Worm (Caenorhabditis elegans) whole organism, early embryonic: ENCODE data around the gene nhr-260.
A peak's percentile ranks its signal among the peaks of the same experiment; 100 is the strongest.

Source experiments
- B0310.2 ChIP-seq: sonication (generic microtip); optimal IDR thresholded peaks from 2 replicates; lab custom pipeline; 2016; ENCODE audit warnings: mild to moderate bottlenecking, missing genetic modification characterization, missing compliant biosample characterization
- F13C5.2 ChIP-seq: sonication (generic microtip); optimal IDR thresholded peaks from 2 replicates; lab custom pipeline; 2017; ENCODE audit warnings: mild to moderate bottlenecking, missing genetic modification characterization, inconsistent platforms, missing compliant biosample characterization
- aly-1 ChIP-seq: sonication (generic microtip); optimal IDR thresholded peaks from 2 replicates; lab custom pipeline; 2016; ENCODE audit warnings: missing genetic modification characterization, missing compliant biosample characterization
- ama-1 ChIP-seq: fragments of 150-350 bp; optimal IDR thresholded peaks from 2 replicates; lab custom pipeline; 2014
- ceh-13 ChIP-seq: fragments of 200-800 bp; sonication (Bioruptor generic); optimal IDR thresholded peaks from 2 replicates; lab custom pipeline; 2018; ENCODE audit warnings: mild to moderate bottlenecking, missing genetic modification characterization, missing compliant biosample characterization
- ceh-36 ChIP-seq: sonication (generic microtip); optimal IDR thresholded peaks from 2 replicates; lab custom pipeline; 2016; ENCODE audit warnings: missing genetic modification characterization, inconsistent platforms, missing compliant biosample characterization
- ets-7 ChIP-seq: sonication (generic microtip); optimal IDR thresholded peaks from 2 replicates; lab custom pipeline; 2016; ENCODE audit warnings: missing genotype, missing genetic modification characterization, missing compliant biosample characterization
- flt-1 ChIP-seq: fragments of 200-800 bp; sonication (Bioruptor generic); IDR thresholded peaks from 2 replicates; pipeline ENCODE4 v1.3.6; 2022; ENCODE audit warnings: missing genetic modification characterization, missing compliant biosample characterization
- hmbx-1 ChIP-seq: sonication (generic microtip); optimal IDR thresholded peaks from 2 replicates; lab custom pipeline; 2016; ENCODE audit warnings: mild to moderate bottlenecking, missing genetic modification characterization, missing compliant biosample characterization
- hmg-4 ChIP-seq: fragments of 200-800 bp; sonication (Bioruptor generic); optimal IDR thresholded peaks from 2 replicates; lab custom pipeline; 2018; ENCODE audit warnings: mild to moderate bottlenecking, missing genetic modification characterization, missing compliant biosample characterization
- hnd-1 ChIP-seq: sonication (generic microtip); optimal IDR thresholded peaks from 2 replicates; lab custom pipeline; 2016; ENCODE audit warnings: missing genetic modification characterization, missing compliant biosample characterization
- pes-1 ChIP-seq: fragments of 200-800 bp; sonication (Bioruptor generic); IDR thresholded peaks from 2 replicates; pipeline ENCODE4 v1.3.6; 2022; ENCODE audit warnings: missing genetic modification reagents, missing genetic modification characterization, missing compliant biosample characterization
- scrt-1 ChIP-seq: fragments of 200-800 bp; sonication (Bioruptor generic); IDR thresholded peaks from 2 replicates; pipeline ENCODE4 v1.3.6; 2022; ENCODE audit warnings: missing genetic modification characterization, missing compliant biosample characterization
- sea-1 ChIP-seq: fragments of 200-800 bp; sonication (Bioruptor generic); conservative IDR thresholded peaks from 2 replicates; pipeline ENCODE4 v1.3.6; 2022; ENCODE audit warnings: missing genetic modification characterization, missing compliant biosample characterization
- tbx-11 ChIP-seq: fragments of 200-800 bp; sonication (Bioruptor generic); IDR thresholded peaks from 2 replicates; pipeline ENCODE4 v1.3.6; 2022; ENCODE audit warnings: missing genetic modification characterization, missing compliant biosample characterization
- tbx-37 ChIP-seq: fragments of 200-800 bp; sonication (Bioruptor generic); conservative IDR thresholded peaks from 2 replicates; pipeline ENCODE4 v1.3.6; 2022; ENCODE audit warnings: missing genetic modification reagents, missing genetic modification characterization, missing compliant biosample characterization
- tra-4 ChIP-seq: sonication (generic microtip); optimal IDR thresholded peaks from 2 replicates; lab custom pipeline; 2017; ENCODE audit warnings: missing genetic modification characterization, missing compliant biosample characterization

Gene nhr-260

ce11 chrV:1511537-1511936, at the start of gene nhr-260:
Gene nhr-260 (minus strand): TSS chrV:1511637.
- TF ChIP-seq pes-1 (no peak), scrt-1 (GFP tag; lab: Robert Waterston, UW) (no peak), ceh-36 (no peak), B0310.2 (tag; lab: Kevin White, UChicago) (no peak), ama-1 (no peak)

ce11 chrV:1561169-1561568, 49.7 kb upstream of the nhr-260 start:
- TF ChIP-seq pes-1 (peak; percentile 82), sea-1 (GFP tag; lab: Robert Waterston, UW) (peak; percentile 71; the same call in 1 of the 2 replicates), tbx-37 (GFP tag; lab: Robert Waterston, UW) (peak; percentile 91), tbx-11 (GFP tag; lab: Robert Waterston, UW) (peak; percentile 82), flt-1 (GFP tag; lab: Robert Waterston, UW) (peak; percentile 70), scrt-1 (GFP tag; lab: Robert Waterston, UW) (peak; percentile 86)

- TF ChIP-seq hmbx-1 (tag; lab: Kevin White, UChicago) = no peak
- no peak for TF ChIP-seq scrt-1 (GFP tag; lab: Robert Waterston, UW)
- no peak for TF ChIP-seq tbx-11 (GFP tag; lab: Robert Waterston, UW)
Measured at ce11 chrV:1558113-1558512, 46.7 kb upstream of the nhr-260 start.

ce11 chrV:1555072-1555471, 43.6 kb upstream of the nhr-260 start:
- no peak for TF ChIP-seq sea-1 (GFP tag; lab: Robert Waterston, UW)
- no peak for TF ChIP-seq aly-1 (tag; lab: Kevin White, UChicago)
- TF ChIP-seq tbx-11 (GFP tag; lab: Robert Waterston, UW) = no peak
- TF ChIP-seq ama-1 = no peak
- TF ChIP-seq F13C5.2 (tag; lab: Kevin White, UChicago) = no peak
- no peak for TF ChIP-seq tra-4 (tag; lab: Kevin White, UChicago)
- no peak for TF ChIP-seq ets-7 (tag; lab: Kevin White, UChicago)
- TF ChIP-seq hmg-4 (GFP tag; lab: Kevin White, UChicago) = no peak
- no peak for TF ChIP-seq hmbx-1 (tag; lab: Kevin White, UChicago)
- no peak for TF ChIP-seq pes-1
- no peak for TF ChIP-seq scrt-1 (GFP tag; lab: Robert Waterston, UW)

- TF ChIP-seq hnd-1 (no peak), B0310.2 (tag; lab: Kevin White, UChicago) (no peak), tbx-11 (GFP tag; lab: Robert Waterston, UW) (no peak), ama-1 (no peak), F13C5.2 (tag; lab: Kevin White, UChicago) (no peak), ets-7 (tag; lab: Kevin White, UChicago) (no peak), hmbx-1 (tag; lab: Kevin White, UChicago) (no peak), scrt-1 (GFP tag; lab: Robert Waterston, UW) (no peak), ceh-36 (no peak), sea-1 (GFP tag; lab: Robert Waterston, UW) (no peak), pes-1 (no peak), aly-1 (tag; lab: Kevin White, UChicago) (no peak), tbx-37 (GFP tag; lab: Robert Waterston, UW) (no peak), hmg-4 (GFP tag; lab: Kevin White, UChicago) (no peak), tra-4 (tag; lab: Kevin White, UChicago) (no peak), flt-1 (GFP tag; lab: Robert Waterston, UW) (no peak)
Measured at ce11 chrV:1553004-1553403, 41.6 kb upstream of the nhr-260 start, which contains the start of gene srsx-8. Gene srsx-8 (minus strand): TSS chrV:1553104.

- TF ChIP-seq scrt-1 (GFP tag; lab: Robert Waterston, UW) = no peak
- no peak for TF ChIP-seq aly-1 (tag; lab: Kevin White, UChicago)
- no peak for TF ChIP-seq hmbx-1 (tag; lab: Kevin White, UChicago)
- TF ChIP-seq pes-1 = no peak
- TF ChIP-seq B0310.2 (tag; lab: Kevin White, UChicago) = no peak
- TF ChIP-seq tbx-11 (GFP tag; lab: Robert Waterston, UW) = no peak
- no peak for TF ChIP-seq ceh-36
Measured at ce11 chrV:1551143-1551542, 39.7 kb upstream of the nhr-260 start.

ce11 chrV:1550697-1551096, 39.3 kb upstream of the nhr-260 start:
- TF ChIP-seq flt-1 (GFP tag; lab: Robert Waterston, UW) = no peak
- no peak for TF ChIP-seq tbx-11 (GFP tag; lab: Robert Waterston, UW)
- TF ChIP-seq ets-7 (tag; lab: Kevin White, UChicago) = no peak
- no peak for TF ChIP-seq hnd-1
- no peak for TF ChIP-seq tbx-37 (GFP tag; lab: Robert Waterston, UW)
- TF ChIP-seq aly-1 (tag; lab: Kevin White, UChicago) = no peak
- no peak for TF ChIP-seq pes-1
- TF ChIP-seq ceh-36 = no peak

ce11 chrV:1547843-1548242, 36.4 kb upstream of the nhr-260 start, which contains the start of gene F52F10.2:
Gene F52F10.2 (plus strand): TSS chrV:1548143.
- no peak for TF ChIP-seq hmbx-1 (tag; lab: Kevin White, UChicago)
- no peak for TF ChIP-seq hnd-1
- TF ChIP-seq pes-1 = no peak
- no peak for TF ChIP-seq ets-7 (tag; lab: Kevin White, UChicago)
- TF ChIP-seq ceh-13 (GFP tag; lab: Kevin White, UChicago) = no peak
- TF ChIP-seq hmg-4 (GFP tag; lab: Kevin White, UChicago) = no peak
- no peak for TF ChIP-seq flt-1 (GFP tag; lab: Robert Waterston, UW)
- no peak for TF ChIP-seq aly-1 (tag; lab: Kevin White, UChicago)
- no peak for TF ChIP-seq F13C5.2 (tag; lab: Kevin White, UChicago)
- no peak for TF ChIP-seq tra-4 (tag; lab: Kevin White, UChicago)
- no peak for TF ChIP-seq ama-1
- TF ChIP-seq B0310.2 (tag; lab: Kevin White, UChicago) = no peak
- no peak for TF ChIP-seq tbx-11 (GFP tag; lab: Robert Waterston, UW)
- no peak for TF ChIP-seq sea-1 (GFP tag; lab: Robert Waterston, UW)
- TF ChIP-seq scrt-1 (GFP tag; lab: Robert Waterston, UW) = no peak
